Fruit fly (Drosophila melanogaster) whole organism, embryonic: ENCODE results near the gene CG45218.

Source experiments
- CG10209 ChIP-seq: fragments of 200-800 bp; sonication (Bioruptor generic); optimal IDR thresholded peaks from 3 replicates; lab custom pipeline; 2017; ENCODE audit warnings: missing biosample characterization, mild to moderate bottlenecking, missing genetic modification characterization, missing genetic modification reagents
- CG12236 ChIP-seq: fragments of 200-800 bp; sonication (Bioruptor generic); optimal IDR thresholded peaks from 2 replicates; lab custom pipeline; 2016; ENCODE audit warnings: missing biosample characterization, missing genetic modification characterization
- CG13287 ChIP-seq: fragments of 200-800 bp; sonication (Bioruptor generic); IDR thresholded peaks from 2 replicates; pipeline ENCODE4 v1.3.6; 2022; ENCODE audit warnings: missing biosample characterization, missing genetic modification characterization; ENCODE audit not compliant: partially characterized antibody
- CG16813 ChIP-seq: fragments of 200-800 bp; sonication (Bioruptor generic); IDR thresholded peaks from 3 replicates; pipeline ENCODE4 v1.3.6; 2022; ENCODE audit warnings: missing biosample characterization, missing genetic modification characterization; ENCODE audit not compliant: partially characterized antibody
- CG17328 ChIP-seq: fragments of 200-800 bp; sonication (Bioruptor generic); IDR thresholded peaks from 2 replicates; pipeline ENCODE4 v1.3.6; 2022; ENCODE audit warnings: missing biosample characterization, missing genetic modification characterization
- CG18764 ChIP-seq: fragments of 200-800 bp; sonication (Bioruptor generic); optimal IDR thresholded peaks from 3 replicates; lab custom pipeline; 2016; ENCODE audit warnings: missing biosample characterization, missing genetic modification characterization
- CG2199 ChIP-seq: fragments of 200-800 bp; sonication (Bioruptor generic); IDR thresholded peaks from 3 replicates; pipeline ENCODE4 v1.3.6; 2022; ENCODE audit warnings: missing biosample characterization, missing genetic modification characterization
- CG3407 ChIP-seq: fragments of 200-800 bp; sonication (Bioruptor generic); optimal IDR thresholded peaks from 2 replicates; lab custom pipeline; 2018; ENCODE audit warnings: missing biosample characterization, mild to moderate bottlenecking, missing genetic modification characterization
- CG34224 ChIP-seq: fragments of 200-800 bp; sonication (Bioruptor generic); IDR thresholded peaks from 3 replicates; pipeline ENCODE4 v1.3.6; 2022; ENCODE audit warnings: missing biosample characterization, missing genetic modification characterization; ENCODE audit not compliant: partially characterized antibody
- CG34422 ChIP-seq: fragments of 200-800 bp; sonication (Bioruptor generic); IDR thresholded peaks from 3 replicates; pipeline ENCODE4 v1.3.6; 2022; ENCODE audit warnings: missing biosample characterization, missing genetic modification characterization
- CG4854 ChIP-seq: fragments of 200-800 bp; sonication (Bioruptor generic); optimal IDR thresholded peaks from 2 replicates; lab custom pipeline; 2016; ENCODE audit warnings: missing biosample characterization, missing genetic modification characterization, inconsistent platforms
- CG6272 ChIP-seq: fragments of 200-800 bp; sonication (Bioruptor generic); IDR thresholded peaks from 2 replicates; pipeline ENCODE4 v1.3.6; 2022; ENCODE audit warnings: missing biosample characterization, missing genetic modification characterization
- CG6654 ChIP-seq: fragments of 200-800 bp; sonication (Bioruptor generic); optimal IDR thresholded peaks from 2 replicates; lab custom pipeline; 2017; ENCODE audit warnings: missing biosample characterization, mild to moderate bottlenecking, missing genetic modification characterization
- CG6791 ChIP-seq: fragments of 200-800 bp; sonication (Bioruptor generic); IDR thresholded peaks from 3 replicates; pipeline ENCODE4 v1.3.6; 2022; ENCODE audit warnings: missing biosample characterization, missing genetic modification characterization; ENCODE audit not compliant: partially characterized antibody
- CG6854 ChIP-seq: fragments of 200-800 bp; sonication (Bioruptor generic); optimal IDR thresholded peaks from 3 replicates; lab custom pipeline; 2017; ENCODE audit warnings: missing biosample characterization, mild to moderate bottlenecking, missing genetic modification characterization
- CG7372 ChIP-seq: fragments of 200-800 bp; sonication (Bioruptor generic); IDR thresholded peaks from 2 replicates; pipeline ENCODE4 v1.3.6; 2022; ENCODE audit warnings: missing biosample characterization, missing genetic modification characterization
- CG8281 ChIP-seq: fragments of 200-800 bp; sonication (Bioruptor generic); optimal IDR thresholded peaks from 2 replicates; lab custom pipeline; 2018; ENCODE audit warnings: missing biosample characterization, mild to moderate bottlenecking, missing genetic modification characterization, moderate library complexity
- CG8924 ChIP-seq: fragments of 200-800 bp; optimal IDR thresholded peaks from 3 replicates; lab custom pipeline; 2019; ENCODE audit warnings: missing biosample characterization, mild to moderate bottlenecking, missing genetic modification characterization, moderate library complexity
- CG9437 ChIP-seq: fragments of 200-800 bp; sonication (Bioruptor generic); optimal IDR thresholded peaks from 2 replicates; lab custom pipeline; 2018; ENCODE audit warnings: missing biosample characterization, mild to moderate bottlenecking, missing genetic modification characterization
- CG9876 ChIP-seq: fragments of 200-800 bp; sonication (Bioruptor generic); optimal IDR thresholded peaks from 2 replicates; lab custom pipeline; 2016; ENCODE audit warnings: missing biosample characterization, missing genetic modification characterization
- Dp ChIP-seq: fragments of 200-800 bp; sonication (Bioruptor generic); optimal IDR thresholded peaks from 2 replicates; lab custom pipeline; 2018; ENCODE audit warnings: missing biosample characterization, mild to moderate bottlenecking, missing genetic modification characterization, moderate library complexity
- Gug ChIP-seq: fragments of 200-800 bp; sonication (Bioruptor generic); IDR thresholded peaks from 4 replicates; pipeline ENCODE4 v1.3.6; 2022; ENCODE audit warnings: missing biosample characterization, missing genetic modification characterization
- H15 ChIP-seq: fragments of 200-800 bp; sonication (Bioruptor generic); IDR thresholded peaks from 3 replicates; pipeline ENCODE4 v1.3.6; 2022; ENCODE audit warnings: missing biosample characterization, missing genetic modification characterization
- MBD-R2 ChIP-seq: fragments of 200-800 bp; sonication (Bioruptor generic); IDR thresholded peaks from 2 replicates; pipeline ENCODE4 v1.3.6; 2022; ENCODE audit warnings: missing biosample characterization, missing genetic modification characterization
- MESR4 ChIP-seq: fragments of 200-800 bp; sonication (Bioruptor generic); optimal IDR thresholded peaks from 2 replicates; lab custom pipeline; 2018; ENCODE audit warnings: missing biosample characterization, mild to moderate bottlenecking, missing genetic modification characterization, moderate library complexity
- NC2β ChIP-seq: fragments of 200-800 bp; sonication (Bioruptor generic); optimal IDR thresholded peaks from 2 replicates; lab custom pipeline; 2016; ENCODE audit warnings: missing biosample characterization, missing genetic modification characterization
- Neu2 ChIP-seq: fragments of 200-800 bp; sonication (Bioruptor generic); optimal IDR thresholded peaks from 3 replicates; lab custom pipeline; 2016; ENCODE audit warnings: missing biosample characterization, missing genetic modification characterization, borderline replicate concordance
- PHDP ChIP-seq: fragments of 200-800 bp; sonication (Bioruptor generic); optimal IDR thresholded peaks from 3 replicates; lab custom pipeline; 2018; ENCODE audit warnings: missing biosample characterization, mild to moderate bottlenecking, missing genetic modification characterization, moderate library complexity
- Sin3A ChIP-seq: fragments of >200 bp; optimal IDR thresholded peaks from 2 replicates; lab custom pipeline; 2018
- Sry-β ChIP-seq: fragments of 200-800 bp; sonication (Bioruptor generic); optimal IDR thresholded peaks from 2 replicates; lab custom pipeline; 2018; ENCODE audit warnings: missing biosample characterization, mild to moderate bottlenecking, missing genetic modification characterization, moderate library complexity
- Sry-δ ChIP-seq: fragments of 200-800 bp; sonication (Bioruptor generic); optimal IDR thresholded peaks from 2 replicates; lab custom pipeline; 2016; ENCODE audit warnings: missing biosample characterization, missing genetic modification characterization
- Usf ChIP-seq: fragments of 200-800 bp; sonication (Bioruptor generic); optimal IDR thresholded peaks from 2 replicates; lab custom pipeline; 2017; ENCODE audit warnings: missing genotype, missing biosample characterization, missing genetic modification characterization
- amos ChIP-seq: fragments of 200-800 bp; sonication (Bioruptor generic); IDR thresholded peaks from 2 replicates; pipeline ENCODE4 v1.3.6; 2022; ENCODE audit warnings: missing biosample characterization, missing genetic modification characterization; ENCODE audit not compliant: partially characterized antibody
- ase ChIP-seq: fragments of 200-800 bp; sonication (Bioruptor generic); IDR thresholded peaks from 3 replicates; pipeline ENCODE4 v1.3.6; 2022; ENCODE audit warnings: missing biosample characterization, missing genetic modification characterization
- ato ChIP-seq: fragments of 200-800 bp; sonication (Bioruptor generic); IDR thresholded peaks from 2 replicates; pipeline ENCODE4 v1.3.6; 2022; ENCODE audit warnings: missing biosample characterization, missing genetic modification characterization; ENCODE audit not compliant: partially characterized antibody
- az2 ChIP-seq: fragments of 200-800 bp; sonication (Bioruptor generic); optimal IDR thresholded peaks from 3 replicates; lab custom pipeline; 2016; ENCODE audit warnings: missing biosample characterization, missing genetic modification characterization
- br ChIP-seq: fragments of >200 bp; optimal IDR thresholded peaks from 2 replicates; lab custom pipeline; 2017
- cad ChIP-seq: fragments of >200 bp; optimal IDR thresholded peaks from 2 replicates; lab custom pipeline; 2017; ENCODE audit warnings: missing biosample characterization, missing genetic modification characterization
- ftz-f1 ChIP-seq: fragments of 200-800 bp; sonication (Bioruptor generic); optimal IDR thresholded peaks from 2 replicates; lab custom pipeline; 2016; ENCODE audit warnings: missing biosample characterization, missing genetic modification characterization
- grau ChIP-seq: fragments of 200-800 bp; optimal IDR thresholded peaks from 3 replicates; lab custom pipeline; 2019; ENCODE audit warnings: missing biosample characterization, mild to moderate bottlenecking, missing genetic modification characterization, moderate library complexity
- lilli ChIP-seq: fragments of 200-800 bp; sonication (Bioruptor generic); optimal IDR thresholded peaks from 3 replicates; lab custom pipeline; 2016; ENCODE audit warnings: missing biosample characterization, missing genetic modification characterization
- lmd ChIP-seq: fragments of 200-800 bp; sonication (Bioruptor generic); IDR thresholded peaks from 2 replicates; pipeline ENCODE4 v1.3.6; 2022; ENCODE audit warnings: missing biosample characterization, missing genetic modification characterization
- lola ChIP-seq, 3 experiments: fragments of >200 bp in 2 of 3; fragments of 200-800 bp in 1 of 3; sonication (Bioruptor generic) in 1 of 3; optimal IDR thresholded peaks; 2 replicates each; lab custom pipeline; 2017 to 2019; ENCODE audit warnings: missing biosample characterization in 3 of 3, missing genetic modification characterization in 3 of 3, mild to moderate bottlenecking in 1 of 3, moderate library complexity in 1 of 3
- nmo ChIP-seq: fragments of 200-800 bp; sonication (Bioruptor generic); optimal IDR thresholded peaks from 2 replicates; lab custom pipeline; 2018; ENCODE audit warnings: missing biosample characterization, mild to moderate bottlenecking, missing genetic modification characterization, moderate library complexity
- psq ChIP-seq: fragments of 200-800 bp; sonication (Bioruptor generic); optimal IDR thresholded peaks from 2 replicates; lab custom pipeline; 2017; ENCODE audit warnings: missing biosample characterization, missing genetic modification characterization
- tna ChIP-seq: fragments of 200-800 bp; sonication (Bioruptor generic); IDR thresholded peaks from 2 replicates; pipeline ENCODE4 v1.3.6; 2022; ENCODE audit warnings: missing biosample characterization, missing genetic modification characterization; ENCODE audit not compliant: partially characterized antibody
- trem ChIP-seq: fragments of 200-800 bp; optimal IDR thresholded peaks from 3 replicates; lab custom pipeline; 2019; ENCODE audit warnings: missing biosample characterization, mild to moderate bottlenecking, missing genetic modification characterization, moderate library complexity
- trh ChIP-seq: fragments of 200-800 bp; sonication (Bioruptor generic); optimal IDR thresholded peaks from 2 replicates; lab custom pipeline; 2016; ENCODE audit warnings: missing biosample characterization, missing genetic modification characterization
- twi ChIP-seq: fragments of 200-800 bp; optimal IDR thresholded peaks from 2 replicates; lab custom pipeline; 2019; ENCODE audit warnings: missing biosample characterization, mild to moderate bottlenecking, missing genetic modification characterization, moderate library complexity

The CG45218 gene

DNA sequence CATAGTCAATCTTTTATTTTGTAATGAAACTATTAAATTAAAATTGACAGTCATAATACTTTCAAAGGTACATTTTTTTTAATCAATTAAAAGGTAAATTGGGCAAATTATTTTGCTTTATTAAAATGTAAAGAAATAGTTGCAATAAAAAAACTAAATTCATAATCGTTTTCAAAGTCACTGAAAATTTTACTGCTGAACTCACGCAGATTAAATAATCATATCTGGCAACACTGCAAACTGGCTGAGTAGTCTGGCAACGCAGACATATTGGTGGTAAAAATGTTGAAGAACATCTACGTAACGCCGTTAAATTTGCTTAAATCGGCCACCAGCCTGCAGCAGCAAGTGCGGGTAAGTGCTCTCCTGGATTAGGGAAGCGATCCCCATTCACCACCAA lies 39.9 kb upstream of the CG45218 start, which contains the start of gene mRpL9 (continued):
- peak; percentile 24; the same call in 1 of the 2 replicates for TF ChIP-seq lmd (GFP tag; lab: Robert Waterston, UW)
- TF ChIP-seq ftz-f1, result no peak
- peak; percentile 67 for TF ChIP-seq trem (tag; lab: Kevin White, UChicago)
- TF ChIP-seq MESR4 (GFP tag; lab: Kevin White, UChicago), result peak; percentile 63
- no peak for TF ChIP-seq ato
- peak; percentile 39 for TF ChIP-seq grau (tag; lab: Kevin White, UChicago)
- TF ChIP-seq nmo, result peak; percentile 34
- peak; percentile 41; the same call in 1 of the 4 replicates for TF ChIP-seq Gug
- peak; percentile 32 for TF ChIP-seq PHDP
- TF ChIP-seq CG6791 (GFP tag; lab: Robert Waterston, UW), result no peak
- peak; percentile 90 for TF ChIP-seq CG9437 (GFP tag; lab: Kevin White, UChicago)
- no peak for TF ChIP-seq CG2199 (GFP tag; lab: Robert Waterston, UW)

DNA sequence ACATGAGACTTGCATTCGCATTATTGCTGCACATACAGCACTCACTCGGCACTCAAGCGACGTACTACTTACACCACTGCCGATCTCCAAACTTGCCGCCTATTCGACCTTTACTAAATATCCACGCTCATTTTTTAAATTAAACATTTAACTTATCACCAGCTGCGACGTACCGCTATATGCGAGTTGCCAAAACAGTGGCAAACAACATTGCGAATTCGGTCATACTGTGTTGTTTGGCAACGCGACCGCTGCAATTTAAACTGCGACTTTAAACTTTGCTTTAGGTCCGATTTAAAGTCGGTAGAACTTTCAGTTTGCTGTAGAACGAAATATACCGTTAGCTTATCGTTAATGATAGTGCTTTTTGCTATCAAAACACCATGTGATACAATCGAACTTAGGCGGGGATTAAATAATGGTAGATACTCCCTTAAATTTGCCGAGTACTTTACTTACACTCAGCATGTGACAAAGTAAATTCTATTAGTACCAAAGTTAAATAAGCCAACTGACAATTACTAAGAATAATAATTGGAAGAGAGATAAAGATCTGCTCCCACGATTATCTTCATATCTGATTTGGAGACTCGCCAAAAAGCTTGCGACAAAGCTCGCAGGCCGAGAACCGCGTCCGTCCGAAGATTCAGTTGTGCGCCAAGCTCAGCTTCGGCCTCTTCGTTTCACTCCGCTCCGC lies 37.6 kb upstream of the CG45218 start, which contains the start of the genes CG6236 and ea:
Gene CG6236 (minus strand): TSS at position 187 of the 697 bp plus-strand sequence.
Gene ea (plus strand): TSS at position 647 of the 697 bp plus-strand sequence.
- no peak for TF ChIP-seq cad
- TF ChIP-seq Dp, result peak; percentile 30
- TF ChIP-seq amos (GFP tag; lab: Robert Waterston, UW), result no peak
- TF ChIP-seq MBD-R2 (GFP tag; lab: Robert Waterston, UW), result 0 out of 2 replicates have a peak, but pooled peaks have one; percentile 59
- no peak for TF ChIP-seq CG9876 (GFP tag; lab: Kevin White, UChicago)
- TF ChIP-seq CG34422, result no peak
- no peak for TF ChIP-seq Neu2 (GFP tag; lab: Kevin White, UChicago)
- no peak for TF ChIP-seq CG10209 (GFP tag; lab: Kevin White, UChicago)
- TF ChIP-seq CG16813 (GFP tag; lab: Robert Waterston, UW), result no peak
- TF ChIP-seq CG8924 (tag; lab: Kevin White, UChicago), result no peak
- TF ChIP-seq CG3407, result no peak
- TF ChIP-seq CG13287 (GFP tag; lab: Robert Waterston, UW), result no peak
- peak; percentile 30 for TF ChIP-seq Sry-δ
- TF ChIP-seq br (lab: Kevin White, UChicago), result no peak
- TF ChIP-seq Sry-β (GFP tag; lab: Kevin White, UChicago), result no peak
- no peak for TF ChIP-seq trh
- TF ChIP-seq CG8281 (tag; lab: Kevin White, UChicago), result no peak
- no peak for TF ChIP-seq Usf (GFP tag; lab: Kevin White, UChicago)
- no peak for TF ChIP-seq lola (GFP tag; optimal IDR thresholded peaks at IDR 0.05; lab: Kevin White, UChicago)
- no peak for TF ChIP-seq NC2β
- TF ChIP-seq twi (tag; lab: Kevin White, UChicago), result no peak
- TF ChIP-seq psq (GFP tag; lab: Kevin White, UChicago), result no peak
- no peak for TF ChIP-seq CG12236
- TF ChIP-seq az2, result no peak
- TF ChIP-seq CG34224 (GFP tag; lab: Robert Waterston, UW), result no peak
- TF ChIP-seq ase (GFP tag; lab: Robert Waterston, UW), result no peak
- peak; percentile 99 for TF ChIP-seq CG4854 (GFP tag; lab: Kevin White, UChicago)
- TF ChIP-seq CG6854, result peak; percentile 9
- no peak for TF ChIP-seq CG6654 (GFP tag; lab: Kevin White, UChicago)
- no peak for TF ChIP-seq ftz-f1
- no peak for TF ChIP-seq CG6272 (GFP tag; lab: Robert Waterston, UW)
- no peak for TF ChIP-seq lilli
- no peak for TF ChIP-seq CG7372 (GFP tag; lab: Robert Waterston, UW)
- no peak for TF ChIP-seq tna (GFP tag; lab: Robert Waterston, UW)
- no peak for TF ChIP-seq H15
- no peak for TF ChIP-seq CG17328 (GFP tag; lab: Robert Waterston, UW)
- peak; percentile 30 for TF ChIP-seq Sin3A (lab: Kevin White, UChicago)
- TF ChIP-seq CG18764 (GFP tag; lab: Kevin White, UChicago), result no peak
- no peak for TF ChIP-seq nmo
